Worm (Caenorhabditis elegans) whole organism, L1 larva: Measurements from ENCODE around the gene C04C11.1.

Experiments
- aha-1 ChIP-seq: fragments of 150-350 bp; optimal IDR thresholded peaks from 2 replicates; lab custom pipeline; 2014; ENCODE audit warnings: missing biosample characterization, missing genetic modification characterization
- blmp-1 ChIP-seq: fragments of 150-350 bp; optimal IDR thresholded peaks from 2 replicates; lab custom pipeline; 2014; ENCODE audit warnings: missing biosample characterization, missing genetic modification characterization
- egl-27 ChIP-seq, 2 experiments: fragments of 150-350 bp in 1 of 2; sonication (generic microtip); optimal IDR thresholded peaks; 3 replicates each; lab custom pipeline; 2017 to 2018; ENCODE audit warnings: missing biosample characterization in 2 of 2, missing genetic modification characterization in 2 of 2, missing genetic modification reagents in 2 of 2
- elt-2 ChIP-seq: sonication (generic microtip); optimal IDR thresholded peaks from 2 replicates; lab custom pipeline; 2016; ENCODE audit warnings: missing genetic modification characterization, mild to moderate bottlenecking, inconsistent platforms, missing compliant biosample characterization, missing genetic modification reagents
- fkh-10 ChIP-seq: sonication (generic microtip); optimal IDR thresholded peaks from 2 replicates; lab custom pipeline; 2017; ENCODE audit warnings: missing biosample characterization, missing genetic modification reagents, missing genetic modification characterization
- grh-1 ChIP-seq: fragments of 200-800 bp; sonication (Bioruptor generic); IDR thresholded peaks from 2 replicates; pipeline ENCODE4 v1.3.6; 2022; ENCODE audit warnings: missing genetic modification reagents, missing genetic modification characterization, missing compliant biosample characterization
- hlh-17 ChIP-seq: fragments of 200-800 bp; sonication (Bioruptor generic); optimal IDR thresholded peaks from 2 replicates; lab custom pipeline; 2018; ENCODE audit warnings: missing genetic modification characterization, mild to moderate bottlenecking, missing compliant biosample characterization, moderate library complexity, borderline replicate concordance
- lin-35 ChIP-seq, 2 experiments: fragments of 150-350 bp; optimal IDR thresholded peaks; 2 replicates each; lab custom pipeline; 2014; ENCODE audit warnings: missing biosample characterization in 2 of 2, missing genetic modification characterization in 2 of 2, missing genetic modification reagents in 2 of 2
- nhr-90 ChIP-seq: sonication (generic microtip); optimal IDR thresholded peaks from 2 replicates; lab custom pipeline; 2016; ENCODE audit warnings: mild to moderate bottlenecking, missing genetic modification characterization, missing compliant biosample characterization; ENCODE audit not compliant: poor library complexity
- snu-23 ChIP-seq: sonication (generic microtip); optimal IDR thresholded peaks from 2 replicates; lab custom pipeline; 2016; ENCODE audit warnings: missing genetic modification characterization, missing compliant biosample characterization
- unc-130 ChIP-seq: fragments of 150-350 bp; optimal IDR thresholded peaks from 2 replicates; lab custom pipeline; 2017; ENCODE audit warnings: missing biosample characterization, missing genetic modification characterization, inconsistent platforms

C04C11.1 gene

ce11 chrX:14069528-14069927 lies 49.1 kb downstream of the C04C11.1 start:
- TF ChIP-seq snu-23 (GFP tag; lab: Kevin White, UChicago) (no peak), blmp-1 (tag; lab: Kevin White, UChicago) (peak; percentile 98)

ce11 chrX:14070950-14071349 lies 50.6 kb downstream of the C04C11.1 start, which contains the start of gene C33G3.4:
TSS of gene C33G3.4 (plus strand) at chrX:14071162.
- TF ChIP-seq egl-27 (tag; optimal IDR thresholded peaks at IDR 0.05; lab: Kevin White, UChicago), result no peak
- no peak for TF ChIP-seq fkh-10 (GFP tag; lab: Kevin White, UChicago)
- TF ChIP-seq grh-1 (GFP tag; lab: Robert Waterston, UW), result no peak
- no peak for TF ChIP-seq hlh-17 (GFP tag; lab: Kevin White, UChicago)
- no peak for TF ChIP-seq aha-1 (tag; lab: Kevin White, UChicago)
- TF ChIP-seq nhr-90 (tag; lab: Kevin White, UChicago), result no peak
- TF ChIP-seq unc-130 (tag; lab: Kevin White, UChicago), result no peak
- TF ChIP-seq elt-2 (tag; lab: Kevin White, UChicago), result peak; percentile 78
- peak in 1 of 2 experiments; percentile 6 for TF ChIP-seq lin-35 (GFP tag; optimal IDR thresholded peaks at IDR 0.05; lab: Kevin White, UChicago)
